Worm (Caenorhabditis elegans): ENCODE results near the gene hmg-11.

The hmg-11 gene

DNA sequence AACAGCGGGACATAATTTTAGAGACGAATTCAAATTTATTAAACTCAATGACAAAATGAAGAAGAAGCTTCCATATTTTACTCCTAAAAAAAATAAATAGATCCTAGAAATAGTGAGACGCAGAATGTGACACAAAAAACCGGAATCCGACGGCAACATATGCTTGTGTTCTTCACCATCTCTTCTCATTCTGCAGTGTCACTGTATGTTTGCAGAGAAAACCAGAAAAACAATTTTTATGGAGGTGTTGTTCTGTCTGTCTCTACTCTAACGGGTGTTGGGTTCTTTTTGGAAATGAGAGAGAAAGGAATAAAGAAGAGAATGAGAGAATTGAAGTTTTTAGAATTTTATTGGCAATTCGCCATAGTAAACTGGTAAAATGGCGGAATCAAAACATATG lies 34.0 kb upstream of the hmg-11 start:
- no peak for TF ChIP-seq akir-1 (GFP tag; optimal IDR thresholded peaks at IDR 0.05)

DNA sequence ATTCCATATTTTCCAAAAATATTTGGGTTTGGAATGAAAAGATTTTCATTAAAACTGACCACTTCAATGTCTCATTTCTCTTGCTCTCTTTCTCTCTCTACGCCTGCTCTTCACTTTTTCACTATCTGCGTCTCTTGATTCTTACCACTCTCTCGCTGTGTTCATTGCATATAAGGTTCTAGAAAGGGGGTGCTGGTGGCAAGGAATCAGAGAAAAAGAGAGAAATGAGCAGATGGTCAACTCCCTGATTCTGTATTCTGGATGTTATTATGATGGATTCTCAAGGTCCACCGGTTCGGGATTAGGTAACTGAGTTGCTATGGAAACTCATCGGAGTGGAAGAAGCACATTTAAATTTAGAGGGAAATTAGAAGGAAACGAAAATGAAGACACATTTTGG lies 32.1 kb upstream of the hmg-11 start:
- no peak for TF ChIP-seq bed-2 (GFP tag; IDR thresholded peaks at IDR 0.05)
- TF ChIP-seq aptf-2 (GFP tag; conservative IDR thresholded peaks at IDR 0.05) = no peak
- no peak for TF ChIP-seq nhr-120 (GFP tag; IDR thresholded peaks at IDR 0.05)
- TF ChIP-seq tbp1 (GFP tag; optimal IDR thresholded peaks at IDR 0.05) = no peak
- TF ChIP-seq D2030.7 (GFP tag; IDR thresholded peaks at IDR 0.05) = no peak
- no peak for TF ChIP-seq mcd-1 (GFP tag; IDR thresholded peaks at IDR 0.05)
- no peak for TF ChIP-seq nfyb-1 (GFP tag; IDR thresholded peaks at IDR 0.05)
- no peak for TF ChIP-seq atf-7 (tag; optimal IDR thresholded peaks at IDR 0.05)
- no peak for TF ChIP-seq hmg-20 (GFP tag; IDR thresholded peaks at IDR 0.05)

DNA sequence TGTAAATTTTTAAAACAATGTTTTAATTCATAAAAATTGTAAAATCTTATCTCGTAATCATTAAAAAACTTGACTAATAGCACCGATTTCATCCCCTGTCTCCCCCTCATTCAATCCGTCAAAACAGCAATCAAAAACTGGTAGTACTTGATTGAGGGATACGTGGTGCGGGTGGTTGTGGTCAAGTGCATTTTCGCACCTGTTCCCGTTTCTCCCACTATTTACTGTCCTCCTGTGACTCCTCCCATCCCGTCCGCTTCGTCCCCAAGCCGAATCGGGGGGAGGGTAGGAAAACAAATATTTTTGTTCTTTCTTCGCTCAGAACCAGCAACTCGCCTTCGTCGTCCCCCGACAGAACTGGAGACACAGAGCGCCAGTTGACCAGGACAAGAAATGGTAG lies 24.1 kb upstream of the hmg-11 start, which contains the start of gene lgc-27:
lgc-27 (plus strand) TSS at position 301 of the 400 bp plus-strand sequence.
- no peak for TF ChIP-seq B0261.1 (tag; optimal IDR thresholded peaks at IDR 0.05)
- 0 out of 2 replicates have a peak, but pooled peaks have one; percentile 8 for TF ChIP-seq madf-3 (GFP tag; IDR thresholded peaks at IDR 0.05)

DNA sequence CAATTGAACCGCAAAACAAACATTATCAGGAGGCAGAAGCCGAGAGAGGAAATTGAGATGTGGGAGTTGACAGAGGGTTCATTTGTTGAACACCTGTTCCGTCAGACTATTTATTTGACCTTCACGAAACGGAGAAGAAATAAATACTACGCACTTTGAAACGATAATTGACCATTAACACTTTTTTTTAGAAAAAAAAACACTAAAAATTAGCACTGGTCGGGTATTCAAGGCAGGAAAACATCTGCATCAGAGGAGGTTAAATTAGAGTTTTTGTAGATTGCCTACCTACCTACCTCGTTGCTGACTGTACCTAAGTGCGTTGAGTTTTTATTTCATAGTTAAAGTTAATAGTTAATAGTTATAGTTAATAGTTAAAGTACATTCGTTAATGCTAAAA lies 22.8 kb upstream of the hmg-11 start:
- TF ChIP-seq F22D6.2 (tag; optimal IDR thresholded peaks at IDR 0.05) = no peak
- no peak for TF ChIP-seq lin-54 (GFP tag; optimal IDR thresholded peaks at IDR 0.05)
- no peak for TF ChIP-seq lir-1 (GFP tag; conservative IDR thresholded peaks at IDR 0.05)
- no peak for TF ChIP-seq ekl-4 (GFP tag; IDR thresholded peaks at IDR 0.05)
- TF ChIP-seq nhr-179 (tag; optimal IDR thresholded peaks at IDR 0.05) = no peak
- no peak for TF ChIP-seq Y53G8AR.9 (GFP tag; conservative IDR thresholded peaks at IDR 0.05)
- no peak for TF ChIP-seq Y53F4B.3 (GFP tag; IDR thresholded peaks at IDR 0.05)
- TF ChIP-seq F23B12.7 (tag; optimal IDR thresholded peaks at IDR 0.05; ENCODE audit: insufficient read depth) = no peak
- TF ChIP-seq unc-62 (GFP tag; optimal IDR thresholded peaks at IDR 0.05) = no peak
- no peak for TF ChIP-seq B0261.1 (tag; optimal IDR thresholded peaks at IDR 0.05)

DNA sequence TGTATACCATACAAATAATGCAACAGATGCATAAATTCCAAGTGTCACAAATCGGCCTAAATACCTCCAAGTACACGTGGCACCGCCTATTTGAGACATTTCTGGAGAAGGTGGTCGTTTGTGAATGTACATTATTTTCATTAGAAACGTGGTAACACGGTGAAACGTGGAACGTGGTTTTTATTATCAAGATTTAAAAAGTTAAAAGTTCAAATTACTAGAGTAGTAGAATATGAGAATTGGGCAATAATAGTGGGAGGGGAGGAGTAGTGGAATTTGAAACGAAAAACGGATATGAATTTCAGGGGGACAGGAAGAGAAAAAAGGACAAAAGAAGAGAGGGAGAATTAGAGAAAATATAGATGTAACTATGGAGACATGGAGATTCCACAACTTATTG lies 17.1 kb upstream of the hmg-11 start, which contains the start of gene fut-6:
fut-6 (minus strand) TSS at position 101 of the 400 bp plus-strand sequence.
- TF ChIP-seq let-526 (GFP tag; IDR thresholded peaks at IDR 0.05) = no peak
- TF ChIP-seq pha-4 (tag; optimal IDR thresholded peaks at IDR 0.05) = no peak
- TF ChIP-seq K11D2.4 (GFP tag; IDR thresholded peaks at IDR 0.05) = no peak
- TF ChIP-seq ztf-26 (tag; optimal IDR thresholded peaks at IDR 0.05) = no peak
- no peak for TF ChIP-seq ceh-79 (tag; optimal IDR thresholded peaks at IDR 0.05)
- TF ChIP-seq ztf-22 (GFP tag; optimal IDR thresholded peaks at IDR 0.05) = no peak
- no peak for TF ChIP-seq aptf-2 (GFP tag; conservative IDR thresholded peaks at IDR 0.05)
- TF ChIP-seq zim-3 (tag; optimal IDR thresholded peaks at IDR 0.05) = no peak
- no peak for TF ChIP-seq unc-62 (GFP tag; optimal IDR thresholded peaks at IDR 0.05)
- no peak for TF ChIP-seq madf-10 (tag; optimal IDR thresholded peaks at IDR 0.05)
- TF ChIP-seq snpc-1.1 (tag; optimal IDR thresholded peaks at IDR 0.05; ENCODE audit: insufficient read depth) = no peak
- no peak for TF ChIP-seq madf-8 (GFP tag; conservative IDR thresholded peaks at IDR 0.05)

DNA sequence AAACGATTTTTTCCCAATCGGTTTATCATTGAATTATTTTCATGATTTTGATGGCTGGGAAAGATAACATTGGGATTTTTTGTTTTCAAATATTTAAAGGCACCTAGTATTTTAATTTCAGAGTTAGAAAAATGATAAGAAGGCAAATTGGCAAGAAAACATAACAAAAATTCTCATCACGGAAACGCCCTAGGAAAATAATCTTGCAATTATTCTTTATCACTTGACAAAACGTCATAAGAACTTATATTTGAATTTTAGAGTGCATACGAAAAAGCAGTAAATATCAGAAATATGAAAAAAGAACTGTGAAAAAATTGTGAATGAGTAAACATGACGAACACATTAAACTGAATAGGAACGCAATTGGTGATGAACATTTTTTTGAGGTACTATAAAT lies 15.5 kb upstream of the hmg-11 start:
- TF ChIP-seq hlh-12 (tag; optimal IDR thresholded peaks at IDR 0.05) (no peak), die-1 (tag; optimal IDR thresholded peaks at IDR 0.05) (no peak), zfh-2 (GFP tag; conservative IDR thresholded peaks at IDR 0.05) (no peak), snpc-4 (GFP tag; optimal IDR thresholded peaks at IDR 0.05) (no peak), snpc-4 (tag; optimal IDR thresholded peaks at IDR 0.05) (no peak)

Data from whole organism, young adult.